Worm (Caenorhabditis elegans) whole organism, L4/young adult: ENCODE measurements around the gene gln-1.

Experiments used
- W03F9.2 ChIP-seq: fragments of 150-350 bp; optimal IDR thresholded peaks from 2 replicates; lab custom pipeline; 2014; ENCODE audit warnings: missing biosample characterization, missing genetic modification characterization
- him-1 ChIP-seq: sonication (generic microtip); optimal IDR thresholded peaks from 2 replicates; lab custom pipeline; 2016; ENCODE audit warnings: missing genotype, missing genetic modification reagents, missing genetic modification characterization, missing compliant biosample characterization

DNA sequence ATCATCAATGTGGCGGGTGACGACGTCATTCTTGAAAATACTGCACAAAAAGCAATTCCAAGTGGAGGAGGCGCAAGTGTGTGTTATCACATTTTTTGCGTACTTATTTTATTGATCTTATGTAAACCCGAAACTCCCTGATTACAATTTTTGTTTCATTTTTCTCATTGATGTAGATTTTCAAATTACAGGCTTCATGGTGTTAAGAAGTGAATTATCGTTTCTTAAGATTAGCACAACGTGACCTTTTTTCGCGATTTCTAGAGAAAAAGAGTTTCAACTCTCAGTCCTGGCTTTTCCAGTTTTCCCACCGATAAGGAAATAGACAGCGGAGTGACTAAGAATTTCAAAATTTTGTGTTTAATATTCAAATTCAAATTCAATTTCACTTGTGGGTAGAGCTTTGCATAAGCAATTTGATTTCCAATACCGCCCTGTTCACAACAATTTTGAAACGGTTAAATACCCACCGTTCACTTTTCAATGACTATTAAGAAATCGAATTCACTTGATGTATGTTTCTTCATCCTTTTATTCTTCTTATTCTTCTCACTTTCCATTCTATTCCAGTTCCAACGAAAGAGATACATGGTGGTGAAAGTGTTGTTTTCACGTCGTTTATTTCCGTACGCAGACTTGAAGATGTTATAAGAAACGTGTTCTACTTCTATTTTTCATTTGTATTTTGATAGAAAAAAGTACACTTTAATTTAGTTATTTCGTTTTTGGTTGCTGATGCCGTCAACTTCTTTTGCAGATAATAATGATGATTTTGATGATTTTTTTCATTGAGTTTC is 31.1 kb upstream of the gln-1 start:
- TF ChIP-seq him-1 (no peak), W03F9.2 (tag; lab: Kevin White, UChicago) (no peak)
